Fruit fly (Drosophila melanogaster): ENCODE results near the gene NimA.

DNA sequence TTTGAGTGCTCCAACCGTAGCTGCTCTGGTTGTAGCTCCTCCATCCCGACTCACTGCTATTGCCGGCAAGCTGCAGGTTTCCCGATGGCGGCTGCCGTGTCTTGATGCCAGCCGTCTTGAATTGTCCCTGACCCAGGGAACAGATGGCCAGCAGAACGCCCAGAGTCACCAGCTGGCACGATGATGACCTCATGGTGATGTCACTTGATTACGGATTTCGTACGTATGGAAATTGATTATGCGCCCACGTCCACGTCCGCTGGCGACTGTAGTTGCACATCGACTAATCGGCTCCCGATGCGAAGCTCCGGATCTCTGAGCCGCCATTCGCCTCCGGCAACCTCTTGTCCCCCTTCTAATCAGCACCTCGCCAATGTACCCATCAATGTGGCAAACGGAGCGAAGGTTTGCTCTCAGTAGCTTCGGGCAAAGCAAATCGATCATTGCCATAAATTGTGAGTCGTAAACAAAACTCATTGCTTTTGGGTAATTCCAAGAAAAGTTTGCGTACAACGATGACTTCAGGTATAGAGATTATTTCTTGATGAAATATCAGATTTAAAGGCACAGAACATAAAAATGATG lies 9.5 kb downstream of the NimA start, which contains the start of gene NimB2:
- TF ChIP-seq tj (GFP tag; optimal IDR thresholded peaks at IDR 0.05): no peak
- TF ChIP-seq Hr96 (GFP tag; optimal IDR thresholded peaks at IDR 0.05): no peak
- TF ChIP-seq CG12768 (GFP tag; optimal IDR thresholded peaks at IDR 0.05): no peak
- TF ChIP-seq Crg-1 (GFP tag; optimal IDR thresholded peaks at IDR 0.05): no peak
- no peak for TF ChIP-seq cic (GFP tag; optimal IDR thresholded peaks at IDR 0.05)
